Fruit fly (Drosophila melanogaster): ENCODE data around the gene CG13308.
A peak's percentile ranks its signal among the peaks of the same experiment; 100 is the strongest.

Gene CG13308

DNA sequence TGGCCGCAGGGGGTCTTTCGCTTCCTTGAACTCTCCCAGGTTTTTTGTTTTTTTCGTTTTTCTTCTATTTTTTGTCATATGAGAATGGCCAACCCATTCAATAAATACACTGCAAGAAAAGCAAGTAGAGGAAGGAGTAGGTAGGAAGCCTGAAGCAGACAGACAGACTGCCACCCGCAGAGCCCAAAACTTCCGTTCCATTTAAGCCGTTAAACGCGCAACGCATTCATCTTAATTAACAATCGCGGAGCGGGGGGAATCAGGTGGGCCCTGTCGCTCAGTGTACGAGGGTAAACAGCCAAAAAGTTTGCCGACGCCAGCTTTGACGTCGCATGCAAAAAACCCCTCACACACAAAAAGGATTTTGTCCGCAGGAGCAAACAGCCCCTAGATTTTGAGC, 44.6 kb downstream of the CG13308 start (continued):
- no peak for TF ChIP-seq mirr (GFP tag; optimal IDR thresholded peaks at IDR 0.05)
- peak; percentile 43; the same call in 2 of the 3 replicates for TF ChIP-seq tgo (GFP tag; IDR thresholded peaks at IDR 0.05)
- 0 out of 2 replicates have a peak, but pooled peaks have one; percentile 25 for TF ChIP-seq CG16779 (GFP tag; IDR thresholded peaks at IDR 0.05)
- TF ChIP-seq CG6791 (GFP tag; IDR thresholded peaks at IDR 0.05; ENCODE audit: partially characterized antibody): no peak
- no peak for TF ChIP-seq Doc3 (GFP tag; IDR thresholded peaks at IDR 0.05; ENCODE audit: partially characterized antibody)
- no peak for TF ChIP-seq MTF-1 (GFP tag; optimal IDR thresholded peaks at IDR 0.05; ENCODE audit: borderline replicate concordance)
- TF ChIP-seq crol (GFP tag; IDR thresholded peaks at IDR 0.05): peak; percentile 30; the same call in 1 of the 2 replicates
- no peak for TF ChIP-seq chn (GFP tag; optimal IDR thresholded peaks at IDR 0.05)
- TF ChIP-seq Opbp (GFP tag; IDR thresholded peaks at IDR 0.05; ENCODE audit: partially characterized antibody): no peak
- TF ChIP-seq pan (optimal IDR thresholded peaks at IDR 0.05): no peak
- peak in 1 of 2 experiments; percentile 66 for TF ChIP-seq pan (GFP tag; optimal IDR thresholded peaks at IDR 0.05 in 1 of 2, IDR thresholded peaks at IDR 0.05 in 1 of 2)
- TF ChIP-seq CG3407 (GFP tag; optimal IDR thresholded peaks at IDR 0.05): no peak
- TF ChIP-seq CG2889 (GFP tag; IDR thresholded peaks at IDR 0.05): no peak
- TF ChIP-seq her (GFP tag; optimal IDR thresholded peaks at IDR 0.05): no peak
- TF ChIP-seq maf-S (GFP tag; optimal IDR thresholded peaks at IDR 0.05): no peak
- no peak for TF ChIP-seq CG1792 (GFP tag; optimal IDR thresholded peaks at IDR 0.05)
- no peak for TF ChIP-seq CG11723 (GFP tag; optimal IDR thresholded peaks at IDR 0.05)
- TF ChIP-seq CG6272 (GFP tag; IDR thresholded peaks at IDR 0.05): 0 out of 2 replicates have a peak, but pooled peaks have one; percentile 26
- TF ChIP-seq exex (tag; optimal IDR thresholded peaks at IDR 0.05): no peak
- peak; percentile 35 for TF ChIP-seq Aef1 (GFP tag; IDR thresholded peaks at IDR 0.05)
- peak; percentile 46; the same call in 1 of the 2 replicates for TF ChIP-seq CG31224 (GFP tag; IDR thresholded peaks at IDR 0.05)
- no peak for TF ChIP-seq BEAF-32 (GFP tag; optimal IDR thresholded peaks at IDR 0.05)
- TF ChIP-seq YL-1 (GFP tag; optimal IDR thresholded peaks at IDR 0.05): no peak
- no peak for TF ChIP-seq al (GFP tag; IDR thresholded peaks at IDR 0.05)
- TF ChIP-seq CG14050 (GFP tag; IDR thresholded peaks at IDR 0.05): no peak
- no peak for TF ChIP-seq Vsx1 (GFP tag; optimal IDR thresholded peaks at IDR 0.05)
- TF ChIP-seq CG4730 (GFP tag; IDR thresholded peaks at IDR 0.05): no peak
- no peak for TF ChIP-seq Six4 (GFP tag; optimal IDR thresholded peaks at IDR 0.05)
- no peak for TF ChIP-seq CG15073 (GFP tag; optimal IDR thresholded peaks at IDR 0.05)
- no peak for TF ChIP-seq CG2116 (GFP tag; optimal IDR thresholded peaks at IDR 0.05)
- TF ChIP-seq Dref (GFP tag; IDR thresholded peaks at IDR 0.05): no peak; the same call in 1 of the 2 replicates
- TF ChIP-seq CG32532 (GFP tag; IDR thresholded peaks at IDR 0.05): peak; percentile 63
- TF ChIP-seq D19B (GFP tag; optimal IDR thresholded peaks at IDR 0.05): no peak
- peak; percentile 64; the same call in 1 of the 3 replicates for TF ChIP-seq ci (GFP tag; IDR thresholded peaks at IDR 0.05)
- TF ChIP-seq Hmx (GFP tag; optimal IDR thresholded peaks at IDR 0.05): no peak
- TF ChIP-seq CG3065 (GFP tag; optimal IDR thresholded peaks at IDR 0.05): no peak
- TF ChIP-seq Fer3 (tag; optimal IDR thresholded peaks at IDR 0.05): peak; percentile 6
- 0 out of 3 replicates have a peak, but pooled peaks have one; percentile 8 for TF ChIP-seq CG3726 (GFP tag; IDR thresholded peaks at IDR 0.05)
- TF ChIP-seq CG7963 (GFP tag; IDR thresholded peaks at IDR 0.05; ENCODE audit: partially characterized antibody): no peak
- no peak for TF ChIP-seq CG10321 (GFP tag; IDR thresholded peaks at IDR 0.05)
- peak; percentile 67 for TF ChIP-seq Rfx (GFP tag; IDR thresholded peaks at IDR 0.05)
- no peak for TF ChIP-seq gsb (GFP tag; IDR thresholded peaks at IDR 0.05)
- TF ChIP-seq Hr78 (GFP tag; optimal IDR thresholded peaks at IDR 0.05): no peak
- TF ChIP-seq CG12942 (GFP tag; optimal IDR thresholded peaks at IDR 0.05): peak; percentile 11
- TF ChIP-seq cwo (GFP tag; optimal IDR thresholded peaks at IDR 0.05): peak; percentile 31
- no peak for TF ChIP-seq CG17829 (tag; optimal IDR thresholded peaks at IDR 0.05)
- TF ChIP-seq B-H2 (GFP tag; optimal IDR thresholded peaks at IDR 0.05): no peak
- TF ChIP-seq Dek (tag; optimal IDR thresholded peaks at IDR 0.05): no peak
- TF ChIP-seq zfh1 (GFP tag; IDR thresholded peaks at IDR 0.05): no peak; the same call in 2 of the 3 replicates
- no peak for TF ChIP-seq CG13775 (GFP tag; optimal IDR thresholded peaks at IDR 0.05)
- no peak for TF ChIP-seq ac (GFP tag; optimal IDR thresholded peaks at IDR 0.05)
